Worm (Caenorhabditis elegans) whole organism, dauer: ENCODE data around the gene skr-6.
"Not testable (repeated sequence)": the region's sequence is repeated elsewhere in the genome, so short reads cannot be mapped to it uniquely, and the experiment has no call there.

ENCODE experiments used
- unc-62 ChIP-seq: sonication (generic microtip); optimal IDR thresholded peaks from 2 replicates; lab custom pipeline; 2017; ENCODE audit warnings: missing biosample characterization, missing genetic modification reagents, missing genetic modification characterization

Gene skr-6

DNA sequence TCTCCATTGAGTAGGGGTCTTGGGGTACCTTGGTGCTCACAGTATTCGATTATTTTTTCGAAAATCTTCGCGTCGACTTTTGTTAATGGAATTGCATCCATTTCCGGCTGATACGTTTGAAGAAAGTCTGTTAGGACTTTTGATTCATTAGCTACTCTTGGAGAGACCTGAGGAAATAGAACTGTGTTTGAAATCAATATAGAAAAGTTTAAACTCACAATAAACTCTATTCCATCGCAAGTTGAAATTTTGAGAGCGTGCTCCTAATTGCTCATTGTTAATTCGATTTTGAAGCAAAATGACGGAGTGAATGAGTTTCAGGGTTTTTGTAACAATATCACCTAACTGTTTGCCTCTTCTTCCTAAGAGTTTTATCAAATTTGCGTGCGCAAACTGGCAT, at the start of gene skr-6:
skr-6 (minus strand) TSS at position 101 of the 400 bp plus-strand sequence.
- TF ChIP-seq unc-62 (GFP tag; lab: Kevin White, UChicago), result no peak

DNA sequence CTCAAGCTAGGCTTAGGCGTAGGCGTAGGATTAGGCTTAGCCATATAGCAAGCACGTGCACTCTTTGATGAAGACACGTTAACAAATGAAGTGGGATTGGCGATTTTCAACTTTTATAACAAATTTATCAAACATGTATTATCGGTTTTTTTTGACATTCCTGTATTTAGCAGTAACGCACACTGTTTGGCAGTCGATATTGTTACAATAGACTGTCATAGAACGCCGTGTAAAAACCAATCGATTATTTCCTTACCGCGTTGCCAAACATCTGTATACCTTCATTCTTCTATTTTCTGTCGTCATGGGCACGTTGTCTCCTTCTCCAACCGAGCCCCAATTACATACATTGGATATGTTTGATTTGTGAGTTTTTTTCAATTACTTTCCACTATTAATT, 48.5 kb upstream of the skr-6 start, which contains the start of gene fbxb-119:
fbxb-119 (plus strand) TSS at position 301 of the 400 bp plus-strand sequence.
- no peak for TF ChIP-seq unc-62 (GFP tag; lab: Kevin White, UChicago)

DNA sequence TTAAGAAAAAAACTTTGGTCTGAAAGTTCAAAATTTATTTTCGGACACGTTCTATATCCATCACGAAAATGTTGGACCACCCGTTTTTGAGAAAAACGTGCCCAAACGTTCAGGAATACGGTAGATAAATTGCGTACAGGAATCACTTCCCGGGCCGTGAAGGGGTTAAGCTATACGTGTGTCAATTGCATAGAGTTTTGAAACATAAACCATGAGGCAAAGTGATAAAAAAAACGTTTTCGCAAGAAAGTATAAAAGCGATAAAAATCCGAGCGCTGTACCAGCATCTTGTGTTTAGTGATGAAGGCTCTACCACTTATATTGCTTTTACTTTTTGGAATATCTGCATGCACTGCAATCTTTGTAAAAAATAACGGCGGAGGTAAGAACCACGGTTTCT, 32.6 kb upstream of the skr-6 start, which contains the start of gene Y51A2A.6:
Y51A2A.6 (plus strand) TSS at position 301 of the 400 bp plus-strand sequence.
- not testable (repeated sequence) for TF ChIP-seq unc-62 (GFP tag; lab: Kevin White, UChicago)

DNA sequence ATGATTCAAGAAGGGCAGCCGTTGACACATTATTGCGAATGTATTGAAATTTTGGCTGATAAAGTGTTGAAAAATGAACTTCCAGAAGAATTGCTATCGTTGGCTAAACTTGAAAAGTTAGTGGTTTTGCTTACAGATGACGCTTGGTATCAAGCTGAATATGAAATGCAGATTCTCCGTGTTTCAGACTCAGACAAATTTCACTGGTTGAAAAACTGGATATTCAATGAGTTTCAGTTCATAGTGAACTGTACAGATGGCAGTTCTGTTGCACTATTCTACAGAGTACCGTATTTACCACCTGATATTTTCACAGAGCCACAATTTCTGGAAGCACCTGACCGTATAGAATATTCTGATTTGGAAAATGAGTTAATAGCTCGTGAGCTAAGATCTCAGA, 29.5 kb upstream of the skr-6 start:
- TF ChIP-seq unc-62 (GFP tag; lab: Kevin White, UChicago), result no peak

DNA sequence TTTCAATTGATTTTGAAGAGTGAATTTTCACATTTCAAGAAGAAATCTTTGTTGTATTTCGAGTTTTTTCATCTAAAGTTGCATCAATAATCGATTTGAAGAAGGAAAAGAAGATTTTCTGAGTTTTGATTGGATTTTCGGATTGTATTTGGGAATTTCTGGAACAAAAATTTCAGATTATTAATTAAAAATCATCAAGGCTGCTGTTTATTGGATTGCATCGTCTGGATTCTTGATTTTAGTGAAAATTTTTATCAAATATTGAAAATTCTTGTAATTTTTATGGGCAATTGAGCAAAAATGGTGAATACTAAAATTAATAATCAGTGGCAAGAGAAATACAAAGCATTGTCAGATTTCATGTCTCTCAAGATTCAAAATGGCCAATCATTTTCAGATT, 28.7 kb upstream of the skr-6 start, which contains the start of gene Y51A2A.5:
Y51A2A.5 (plus strand) TSS at position 301 of the 400 bp plus-strand sequence.
- TF ChIP-seq unc-62 (GFP tag; lab: Kevin White, UChicago), result no peak

DNA sequence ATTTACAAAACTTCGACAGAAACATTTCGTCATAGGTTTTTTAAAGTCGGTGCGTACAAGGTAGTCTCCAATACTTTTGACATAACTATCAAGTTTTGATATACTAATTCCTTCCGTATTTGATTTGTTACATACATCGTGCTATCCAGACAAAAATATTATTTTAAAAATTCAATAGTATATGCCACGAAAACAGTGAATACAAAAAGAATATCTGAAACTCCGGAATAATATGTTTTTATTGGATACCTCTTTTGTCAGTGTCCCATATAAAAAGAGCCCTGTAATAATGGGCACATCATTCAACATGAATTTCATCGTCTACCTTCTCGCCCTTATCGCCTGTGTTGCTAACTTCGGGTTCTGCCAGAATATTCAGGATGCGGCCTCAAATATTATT, 22.5 kb upstream of the skr-6 start, which contains the start of gene Y51A2A.12:
Y51A2A.12 (plus strand) TSS at position 301 of the 400 bp plus-strand sequence.
- no peak for TF ChIP-seq unc-62 (GFP tag; lab: Kevin White, UChicago)

DNA sequence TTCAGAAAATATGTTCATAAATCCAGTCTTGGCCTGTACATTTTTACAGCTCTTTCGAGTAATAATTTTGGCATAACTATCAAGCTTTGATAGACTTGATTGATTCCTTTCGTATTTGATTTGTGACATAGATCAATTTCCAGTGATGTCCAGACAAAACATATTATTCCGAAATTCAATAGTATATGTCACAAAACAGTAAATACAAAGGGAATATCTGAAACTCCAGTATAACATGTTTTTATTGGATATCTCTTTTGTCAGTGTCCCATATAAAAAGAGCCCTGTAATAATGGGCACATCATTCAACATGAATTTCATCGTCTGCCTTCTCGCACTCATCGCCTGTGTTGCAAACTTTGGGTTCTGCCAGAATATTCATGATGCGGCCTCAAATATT, 20.9 kb upstream of the skr-6 start, which contains the start of gene Y51A2A.4:
Y51A2A.4 (plus strand) TSS at position 301 of the 400 bp plus-strand sequence.
- no peak for TF ChIP-seq unc-62 (GFP tag; lab: Kevin White, UChicago)

DNA sequence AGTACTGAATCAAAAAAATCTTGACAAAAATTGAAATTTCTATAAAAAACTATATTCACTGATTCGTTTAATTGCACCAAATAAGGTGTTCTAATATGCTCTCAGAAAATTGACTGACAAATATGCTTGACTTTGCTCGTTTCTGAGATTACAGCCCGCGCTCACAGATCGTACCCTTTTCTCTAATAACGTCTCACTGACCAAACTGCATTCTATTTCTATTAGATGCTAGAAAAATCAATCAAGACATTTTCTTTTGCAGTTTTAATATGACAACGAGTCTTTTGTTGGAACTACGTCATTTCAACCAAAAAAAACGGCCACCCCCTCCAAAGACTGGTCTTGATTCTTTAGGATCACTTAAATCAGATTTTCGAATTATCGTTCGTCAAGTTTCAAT, 12.8 kb upstream of the skr-6 start, which contains the start of gene clec-247:
clec-247 (plus strand) TSS at position 301 of the 400 bp plus-strand sequence.
- no peak for TF ChIP-seq unc-62 (GFP tag; lab: Kevin White, UChicago)

DNA sequence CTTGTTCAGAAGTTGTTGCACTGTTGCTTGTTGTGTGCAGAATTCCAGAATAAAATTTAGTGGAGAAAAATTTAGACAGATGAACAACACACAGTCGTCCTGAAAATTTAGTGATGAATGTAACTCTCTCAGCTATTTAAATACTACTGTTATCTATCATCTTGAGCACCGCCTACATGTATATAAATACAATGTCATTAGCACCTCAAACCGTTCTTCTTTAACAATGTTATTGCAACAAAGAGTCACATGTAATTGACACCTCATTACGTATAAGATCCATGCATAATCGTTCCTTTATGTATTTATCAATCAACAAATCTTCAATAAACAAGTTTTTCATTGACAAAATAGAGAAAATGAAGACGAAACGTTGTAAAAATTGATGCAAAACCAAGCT, 11.0 kb upstream of the skr-6 start, which contains the start of gene Y51A2A.16:
Y51A2A.16 (minus strand) TSS at position 101 of the 400 bp plus-strand sequence.
- TF ChIP-seq unc-62 (GFP tag; lab: Kevin White, UChicago), result no peak

DNA sequence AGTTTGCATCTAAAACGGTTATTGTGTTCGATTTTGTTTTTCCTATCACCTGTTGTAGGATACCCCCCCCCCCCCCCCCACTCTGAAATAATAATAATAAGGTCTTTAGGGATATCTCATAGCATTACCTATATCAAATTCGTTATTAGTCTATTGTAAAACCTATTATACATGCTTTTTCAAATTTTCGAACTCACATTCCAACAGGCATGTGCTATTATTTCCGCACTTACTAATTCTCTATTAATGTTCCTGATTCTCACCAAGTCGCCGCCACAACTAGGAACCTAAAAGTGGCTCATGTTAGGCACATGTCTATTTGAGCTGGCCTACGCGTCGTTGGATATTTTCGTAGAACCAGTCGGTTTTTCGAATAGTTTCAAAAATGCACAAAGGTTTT, 618 bp upstream of the skr-6 start, which contains the start of gene Y37H2C.4:
Y37H2C.4 (plus strand) TSS at position 301 of the 400 bp plus-strand sequence.
- no peak for TF ChIP-seq unc-62 (GFP tag; lab: Kevin White, UChicago)

DNA sequence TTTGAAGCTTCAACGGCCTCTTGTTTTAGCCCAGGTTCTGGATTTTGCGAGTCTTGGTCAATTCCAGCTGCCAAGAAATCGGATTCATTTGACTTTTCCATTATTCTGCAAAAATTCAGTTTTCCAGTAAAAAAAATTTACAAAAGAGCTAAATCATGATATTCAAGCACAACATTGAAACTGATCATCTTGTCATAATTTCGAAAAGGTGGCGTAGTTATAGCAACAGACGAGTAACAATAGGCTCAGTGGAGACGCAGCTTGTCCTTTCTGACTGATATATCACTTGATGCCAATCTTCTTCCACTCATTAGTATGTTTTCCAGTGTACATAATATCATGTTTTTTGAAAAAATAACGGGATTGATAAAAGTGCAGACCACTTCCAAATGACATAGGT, 1.0 kb downstream of the skr-6 start, which contains the start of gene fbxa-213:
fbxa-213 (minus strand) TSS at position 101 of the 400 bp plus-strand sequence.
- no peak for TF ChIP-seq unc-62 (GFP tag; lab: Kevin White, UChicago)

DNA sequence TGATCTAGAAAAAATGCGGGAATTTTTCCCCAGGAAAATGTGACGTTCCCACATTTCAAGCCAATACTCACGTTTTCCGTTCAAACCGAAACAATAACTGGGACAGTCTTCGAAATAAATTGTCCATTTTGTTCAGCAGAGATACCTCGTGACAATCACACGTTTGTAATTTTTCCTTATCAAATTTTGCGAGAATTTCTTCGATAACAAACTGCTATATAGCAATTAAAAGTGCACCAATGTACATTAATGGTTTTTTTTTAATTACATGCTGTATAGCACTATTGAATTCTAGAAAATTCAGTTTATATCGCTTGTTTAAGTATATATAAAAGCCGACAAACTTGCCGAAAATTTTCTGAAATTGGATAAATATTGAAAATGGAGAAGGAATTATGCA, 3.5 kb downstream of the skr-6 start, which contains the start of gene R10E8.6:
R10E8.6 (minus strand) TSS at position 154 of the 400 bp plus-strand sequence.
- TF ChIP-seq unc-62 (GFP tag; lab: Kevin White, UChicago), result no peak

DNA sequence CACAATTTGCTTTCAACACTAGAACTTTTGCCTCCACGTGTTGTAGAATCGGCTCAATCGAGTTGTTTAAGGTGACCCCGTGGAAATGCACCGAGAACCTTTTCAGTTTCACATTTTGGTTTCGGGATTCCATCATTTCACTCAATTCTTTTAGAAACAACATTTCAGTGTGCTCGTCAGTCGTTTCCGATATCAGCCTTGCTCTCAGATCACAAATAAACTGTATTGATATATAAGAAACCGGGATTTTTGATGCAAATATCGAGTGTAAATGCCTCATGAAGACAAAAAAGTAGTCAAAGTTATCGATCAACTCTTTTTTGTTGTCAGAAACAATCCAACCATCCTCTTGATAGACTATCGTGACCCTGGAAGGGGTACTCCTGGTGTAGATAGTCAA, 4.3 kb downstream of the skr-6 start:
- no peak for TF ChIP-seq unc-62 (GFP tag; lab: Kevin White, UChicago)

DNA sequence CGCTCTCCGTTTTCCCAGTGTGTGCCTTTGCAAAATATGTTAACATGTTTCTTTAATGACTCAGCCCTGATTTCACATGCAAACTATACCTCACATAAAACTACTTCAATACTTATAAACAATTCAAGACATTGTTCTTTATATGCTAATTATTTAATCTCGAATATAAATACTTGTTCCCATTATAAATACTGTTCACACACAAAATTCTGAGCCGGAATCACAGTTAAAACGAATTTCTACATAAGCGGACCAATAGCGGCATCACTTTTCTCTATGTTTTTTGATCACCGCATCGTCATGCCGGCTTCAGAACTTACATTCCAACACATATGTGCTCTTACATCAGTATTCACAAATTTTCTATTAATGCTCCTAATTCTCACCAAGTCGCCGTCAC, 15.3 kb downstream of the skr-6 start, which contains the start of gene R10E8.5:
R10E8.5 (plus strand) TSS at position 301 of the 400 bp plus-strand sequence.
- no peak for TF ChIP-seq unc-62 (GFP tag; lab: Kevin White, UChicago)

DNA sequence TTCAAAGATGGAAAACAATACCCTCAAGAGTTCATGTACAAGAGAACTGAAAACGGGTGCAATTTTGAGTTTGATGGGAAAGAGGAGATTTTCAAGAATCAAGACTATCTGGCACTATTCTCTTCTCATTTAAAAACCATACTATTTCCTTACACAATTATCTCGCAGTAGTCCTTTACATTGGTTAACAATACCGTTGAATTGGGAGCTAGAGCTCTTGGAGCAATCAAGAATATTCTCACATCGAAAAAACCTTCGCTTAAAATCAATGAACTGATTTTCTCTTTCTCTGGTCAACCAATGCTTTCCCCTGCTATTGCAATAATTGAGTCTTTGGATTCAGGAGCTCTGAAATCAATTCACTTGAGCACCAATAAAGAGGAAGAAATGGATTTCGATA, 16.3 kb downstream of the skr-6 start, which contains the start of gene R10E8.2:
R10E8.2 (plus strand) TSS at position 301 of the 400 bp plus-strand sequence.
- no peak for TF ChIP-seq unc-62 (GFP tag; lab: Kevin White, UChicago)

DNA sequence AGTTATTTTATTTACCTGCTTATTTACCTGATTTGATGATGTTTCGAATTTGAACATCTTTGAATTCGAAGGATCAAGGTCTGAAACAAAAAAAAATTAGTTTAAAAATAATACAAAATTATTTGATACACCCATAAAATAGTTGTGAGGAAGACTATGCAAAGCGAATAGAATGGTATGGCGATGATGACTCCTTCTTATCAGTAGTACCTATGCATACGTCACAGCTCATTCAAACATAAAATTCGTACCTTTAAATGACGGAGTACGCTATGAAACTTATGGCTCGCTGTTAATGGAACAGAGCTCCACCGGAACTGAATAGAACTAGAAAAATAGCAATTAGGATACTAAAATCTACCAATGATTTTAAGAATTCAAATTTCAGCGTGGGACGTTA, 17.5 kb downstream of the skr-6 start, which contains the start of gene R10E8.1:
R10E8.1 (minus strand) TSS at position 178 of the 400 bp plus-strand sequence.
- no peak for TF ChIP-seq unc-62 (GFP tag; lab: Kevin White, UChicago)

DNA sequence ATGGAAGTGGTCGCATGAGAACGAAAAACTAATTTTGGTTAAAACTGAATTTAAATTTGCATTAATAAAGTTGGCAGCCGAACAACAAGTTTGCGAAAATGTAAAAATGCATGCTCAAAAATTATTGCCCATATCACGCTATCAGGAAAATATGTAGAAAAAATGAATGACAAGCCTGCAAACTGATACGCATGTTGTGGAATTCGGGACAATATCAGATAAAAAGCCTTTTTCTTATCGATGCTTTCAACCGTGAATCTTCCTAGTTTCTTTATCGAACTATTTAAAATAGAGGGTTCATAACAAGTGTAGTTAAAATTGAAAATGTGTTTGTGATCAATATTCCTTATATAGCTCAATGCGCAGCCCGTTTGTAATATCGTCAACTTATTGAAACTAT, 23.7 kb downstream of the skr-6 start:
- TF ChIP-seq unc-62 (GFP tag; lab: Kevin White, UChicago), result no peak
